Fruit fly (Drosophila melanogaster) whole organism, embryonic: Measurements from ENCODE around the gene cher.

Experiments
- CG10209 ChIP-seq: fragments of 200-800 bp; sonication (Bioruptor generic); optimal IDR thresholded peaks from 3 replicates; lab custom pipeline; 2017; ENCODE audit warnings: missing biosample characterization, mild to moderate bottlenecking, missing genetic modification characterization, missing genetic modification reagents
- CG11456 ChIP-seq: fragments of 200-800 bp; sonication (Bioruptor generic); IDR thresholded peaks from 3 replicates; pipeline ENCODE4 v1.3.6; 2022; ENCODE audit warnings: missing biosample characterization, missing genetic modification characterization
- CG11723 ChIP-seq: fragments of 200-800 bp; sonication (Bioruptor generic); optimal IDR thresholded peaks from 2 replicates; lab custom pipeline; 2017; ENCODE audit warnings: missing biosample characterization, mild to moderate bottlenecking, missing genetic modification characterization
- CG13424 ChIP-seq: fragments of 200-800 bp; sonication (Bioruptor generic); optimal IDR thresholded peaks from 2 replicates; lab custom pipeline; 2019; ENCODE audit warnings: missing biosample characterization, mild to moderate bottlenecking, missing genetic modification characterization, moderate library complexity
- CG14860 ChIP-seq: fragments of 200-800 bp; sonication (Bioruptor generic); IDR thresholded peaks from 3 replicates; pipeline ENCODE4 v1.3.6; 2022; ENCODE audit warnings: missing biosample characterization, missing genetic modification characterization; ENCODE audit not compliant: partially characterized antibody
- CG1603 ChIP-seq: fragments of 200-800 bp; sonication (Bioruptor generic); optimal IDR thresholded peaks from 2 replicates; lab custom pipeline; 2019; ENCODE audit warnings: missing biosample characterization, mild to moderate bottlenecking, missing genetic modification characterization, moderate library complexity
- CG1792 ChIP-seq: fragments of 200-800 bp; sonication (Bioruptor generic); optimal IDR thresholded peaks from 2 replicates; lab custom pipeline; 2016; ENCODE audit warnings: missing biosample characterization, missing genetic modification characterization
- CG18011 ChIP-seq: fragments of 200-800 bp; sonication (Bioruptor generic); optimal IDR thresholded peaks from 2 replicates; lab custom pipeline; 2017; ENCODE audit warnings: missing biosample characterization, missing genetic modification characterization, mild to moderate bottlenecking, moderate library complexity, missing genotype
- CG18599 ChIP-seq: fragments of 200-800 bp; sonication (Bioruptor generic); optimal IDR thresholded peaks from 3 replicates; lab custom pipeline; 2017; ENCODE audit warnings: missing biosample characterization, missing genetic modification characterization, mild to moderate bottlenecking, moderate library complexity, missing genetic modification reagents
- CG2129 ChIP-seq: fragments of 200-800 bp; sonication (Bioruptor generic); IDR thresholded peaks from 2 replicates; pipeline ENCODE4 v1.3.6; 2022; ENCODE audit warnings: missing biosample characterization, missing genetic modification characterization; ENCODE audit not compliant: partially characterized antibody
- CG32772 ChIP-seq: fragments of 200-800 bp; sonication (Bioruptor generic); IDR thresholded peaks from 2 replicates; pipeline ENCODE4 v1.3.6; 2022; ENCODE audit warnings: missing biosample characterization, missing genetic modification characterization
- CG34376 ChIP-seq: fragments of 200-800 bp; sonication (Bioruptor generic); optimal IDR thresholded peaks from 2 replicates; lab custom pipeline; 2018; ENCODE audit warnings: missing biosample characterization, mild to moderate bottlenecking, missing genetic modification characterization
- CG4707 ChIP-seq: fragments of 200-800 bp; sonication (Bioruptor generic); optimal IDR thresholded peaks from 2 replicates; lab custom pipeline; 2018; ENCODE audit warnings: missing biosample characterization, mild to moderate bottlenecking, missing genetic modification characterization, moderate library complexity
- CG4730 ChIP-seq: fragments of 200-800 bp; sonication (Bioruptor generic); IDR thresholded peaks from 2 replicates; pipeline ENCODE4 v1.3.6; 2022; ENCODE audit warnings: missing biosample characterization, missing genetic modification characterization
- CG4820 ChIP-seq: fragments of 200-800 bp; sonication (Bioruptor generic); optimal IDR thresholded peaks from 3 replicates; lab custom pipeline; 2016; ENCODE audit warnings: missing biosample characterization, missing genetic modification characterization
- CG5180 ChIP-seq: fragments of 200-800 bp; sonication (Bioruptor generic); optimal IDR thresholded peaks from 3 replicates; lab custom pipeline; 2017; ENCODE audit warnings: missing biosample characterization, missing genetic modification characterization, mild to moderate bottlenecking, moderate library complexity, missing genetic modification reagents
- CG6272 ChIP-seq: fragments of 200-800 bp; sonication (Bioruptor generic); IDR thresholded peaks from 2 replicates; pipeline ENCODE4 v1.3.6; 2022; ENCODE audit warnings: missing biosample characterization, missing genetic modification characterization
- CG9437 ChIP-seq: fragments of 200-800 bp; sonication (Bioruptor generic); optimal IDR thresholded peaks from 2 replicates; lab custom pipeline; 2018; ENCODE audit warnings: missing biosample characterization, mild to moderate bottlenecking, missing genetic modification characterization
- Doc2 ChIP-seq: fragments of 200-800 bp; sonication (Bioruptor generic); IDR thresholded peaks from 2 replicates; pipeline ENCODE4 v1.3.6; 2022; ENCODE audit warnings: missing biosample characterization, missing genetic modification characterization
- Elba2 ChIP-seq: fragments of 200-800 bp; sonication (Bioruptor generic); optimal IDR thresholded peaks from 3 replicates; lab custom pipeline; 2016; ENCODE audit warnings: missing biosample characterization, missing genetic modification characterization
- Gsc ChIP-seq: fragments of 200-800 bp; sonication (Bioruptor generic); IDR thresholded peaks from 2 replicates; pipeline ENCODE4 v1.3.6; 2022; ENCODE audit warnings: missing biosample characterization, missing genetic modification characterization
- Hr51 ChIP-seq, 2 experiments: fragments of 200-800 bp; sonication (Bioruptor generic); optimal IDR thresholded peaks; 2 replicates in 1 of 2; 3 replicates in 1 of 2; lab custom pipeline; 2016 to 2018; ENCODE audit warnings: missing biosample characterization in 2 of 2, missing genetic modification characterization in 2 of 2, mild to moderate bottlenecking in 1 of 2, moderate library complexity in 1 of 2
- Med ChIP-seq: fragments of 200-800 bp; sonication (Bioruptor generic); peaks from one replicate; lab custom pipeline; 2016; ENCODE audit warnings: missing biosample characterization, missing genetic modification characterization, mild to moderate bottlenecking, inconsistent platforms, moderate library complexity
- Neu2 ChIP-seq: fragments of 200-800 bp; sonication (Bioruptor generic); optimal IDR thresholded peaks from 3 replicates; lab custom pipeline; 2016; ENCODE audit warnings: missing biosample characterization, missing genetic modification characterization, borderline replicate concordance
- Ssrp ChIP-seq: fragments of 200-800 bp; sonication (Bioruptor generic); optimal IDR thresholded peaks from 2 replicates; lab custom pipeline; 2018; ENCODE audit warnings: missing biosample characterization, mild to moderate bottlenecking, missing genetic modification characterization, moderate library complexity
- Tbp ChIP-seq: fragments of >200 bp; optimal IDR thresholded peaks from 2 replicates; lab custom pipeline; 2018; ENCODE audit warnings: missing biosample characterization, missing genetic modification characterization
- Usf ChIP-seq: fragments of 200-800 bp; sonication (Bioruptor generic); optimal IDR thresholded peaks from 2 replicates; lab custom pipeline; 2017; ENCODE audit warnings: missing genotype, missing biosample characterization, missing genetic modification characterization
- cato ChIP-seq: fragments of 200-800 bp; sonication (Bioruptor generic); optimal IDR thresholded peaks from 2 replicates; lab custom pipeline; 2016; ENCODE audit warnings: missing biosample characterization, missing genetic modification characterization, borderline replicate concordance
- chif ChIP-seq, 2 experiments: fragments of 200-800 bp; sonication (Bioruptor generic); optimal IDR thresholded peaks; 3 replicates each; lab custom pipeline; 2016; ENCODE audit warnings: missing biosample characterization in 2 of 2, missing genetic modification characterization in 2 of 2
- chinmo ChIP-seq: fragments of 200-800 bp; sonication (Bioruptor generic); IDR thresholded peaks from 4 replicates; pipeline ENCODE4 v1.3.6; 2022; ENCODE audit warnings: missing biosample characterization, missing genetic modification characterization; ENCODE audit not compliant: partially characterized antibody
- chm ChIP-seq: fragments of 200-800 bp; sonication (Bioruptor generic); IDR thresholded peaks from 2 replicates; pipeline ENCODE4 v1.3.6; 2022; ENCODE audit warnings: missing biosample characterization, missing genetic modification characterization
- ci ChIP-seq: fragments of 200-800 bp; sonication (Bioruptor generic); IDR thresholded peaks from 3 replicates; pipeline ENCODE4 v1.3.6; 2022; ENCODE audit warnings: missing biosample characterization, missing genetic modification characterization
- crp ChIP-seq, 2 experiments: fragments of 200-800 bp; sonication (Bioruptor generic); optimal IDR thresholded peaks; 2 replicates in 1 of 2; 3 replicates in 1 of 2; lab custom pipeline; 2017; ENCODE audit warnings: missing biosample characterization in 2 of 2, missing genetic modification characterization in 2 of 2, mild to moderate bottlenecking in 1 of 2, moderate library complexity in 1 of 2
- dmrt99B ChIP-seq: fragments of 200-800 bp; sonication (Bioruptor generic); optimal IDR thresholded peaks from 2 replicates; lab custom pipeline; 2018; ENCODE audit warnings: missing biosample characterization, mild to moderate bottlenecking, missing genetic modification characterization, moderate library complexity
- exex ChIP-seq: fragments of 200-800 bp; sonication (Bioruptor generic); optimal IDR thresholded peaks from 4 replicates; lab custom pipeline; 2018; ENCODE audit warnings: missing biosample characterization, mild to moderate bottlenecking, missing genetic modification characterization, moderate library complexity
- ftz-f1 ChIP-seq: fragments of 200-800 bp; sonication (Bioruptor generic); optimal IDR thresholded peaks from 2 replicates; lab custom pipeline; 2016; ENCODE audit warnings: missing biosample characterization, missing genetic modification characterization
- her ChIP-seq: fragments of 200-800 bp; sonication (Bioruptor generic); optimal IDR thresholded peaks from 2 replicates; lab custom pipeline; 2016; ENCODE audit warnings: missing biosample characterization, missing genetic modification characterization
- jing ChIP-seq: fragments of 200-800 bp; sonication (Bioruptor generic); optimal IDR thresholded peaks from 2 replicates; lab custom pipeline; 2018; ENCODE audit warnings: missing biosample characterization, mild to moderate bottlenecking, missing genetic modification characterization
- kah ChIP-seq: fragments of 200-800 bp; sonication (Bioruptor generic); optimal IDR thresholded peaks from 2 replicates; lab custom pipeline; 2018; ENCODE audit warnings: missing biosample characterization, mild to moderate bottlenecking, missing genetic modification characterization
- mirr ChIP-seq: fragments of 200-800 bp; sonication (Bioruptor generic); optimal IDR thresholded peaks from 3 replicates; lab custom pipeline; 2018; ENCODE audit warnings: missing biosample characterization, mild to moderate bottlenecking, missing genetic modification characterization
- nerfin-2 ChIP-seq: fragments of 200-800 bp; sonication (Bioruptor generic); IDR thresholded peaks from 2 replicates; pipeline ENCODE4 v1.3.6; 2022; ENCODE audit warnings: missing biosample characterization, missing genetic modification characterization; ENCODE audit not compliant: partially characterized antibody
- slou ChIP-seq: fragments of 200-800 bp; sonication (Bioruptor generic); optimal IDR thresholded peaks from 3 replicates; lab custom pipeline; 2016; ENCODE audit warnings: missing biosample characterization, missing genetic modification characterization
- stc ChIP-seq: fragments of 200-800 bp; sonication (Bioruptor generic); IDR thresholded peaks from 2 replicates; pipeline ENCODE4 v1.3.6; 2022; ENCODE audit warnings: missing biosample characterization, missing genetic modification characterization
- stwl ChIP-seq: fragments of 200-800 bp; sonication (Bioruptor generic); optimal IDR thresholded peaks from 3 replicates; lab custom pipeline; 2018; ENCODE audit warnings: missing biosample characterization, mild to moderate bottlenecking, missing genetic modification characterization, moderate library complexity
- sug ChIP-seq: fragments of 200-800 bp; optimal IDR thresholded peaks from 2 replicates; lab custom pipeline; 2019; ENCODE audit warnings: missing biosample characterization, mild to moderate bottlenecking, missing genetic modification characterization, moderate library complexity
- tup ChIP-seq: fragments of 200-800 bp; sonication (Bioruptor generic); optimal IDR thresholded peaks from 2 replicates; lab custom pipeline; 2016; ENCODE audit warnings: missing biosample characterization, mild to moderate bottlenecking, missing genetic modification characterization, moderate library complexity
- unpg ChIP-seq: fragments of 200-800 bp; sonication (Bioruptor generic); optimal IDR thresholded peaks from 3 replicates; lab custom pipeline; 2018; ENCODE audit warnings: missing biosample characterization, mild to moderate bottlenecking, missing genetic modification characterization, moderate library complexity

Gene cher

DNA sequence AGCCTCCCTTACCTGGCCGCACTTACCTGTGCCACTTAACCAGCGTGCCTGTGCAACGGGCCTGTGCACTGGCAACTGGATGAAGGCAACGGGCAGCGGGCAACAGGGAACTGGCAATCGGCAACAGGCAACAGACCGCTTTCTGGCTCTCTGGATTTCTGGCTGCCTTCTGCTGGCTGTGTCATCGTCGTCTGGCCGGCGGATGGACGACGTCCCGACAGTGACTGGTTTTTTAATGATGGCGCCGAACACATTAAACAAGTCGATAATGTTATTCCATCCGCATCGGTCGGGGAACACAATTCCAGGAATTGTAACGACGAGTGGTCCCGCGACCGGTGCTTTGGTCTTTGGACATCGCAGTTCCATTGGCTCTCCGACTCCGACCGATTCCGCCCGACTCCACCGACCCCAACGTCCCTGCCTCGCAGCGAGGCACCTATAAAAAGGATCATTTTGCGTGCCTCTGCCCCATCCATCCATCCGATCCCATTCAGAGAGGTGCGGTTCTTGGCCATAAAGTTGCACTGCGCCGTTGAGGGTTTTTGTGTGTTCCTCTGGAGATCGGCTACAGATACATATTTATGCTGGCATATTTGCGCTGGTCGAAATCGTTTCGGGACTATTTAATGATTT, 63.3 kb downstream of the cher start (continued):
- TF ChIP-seq dmrt99B (tag; lab: Kevin White, UChicago), result no peak
- TF ChIP-seq CG4730 (GFP tag; lab: Robert Waterston, UW), result no peak
- no peak for TF ChIP-seq CG34376 (GFP tag; lab: Kevin White, UChicago)
- TF ChIP-seq CG9437 (GFP tag; lab: Kevin White, UChicago), result no peak
- TF ChIP-seq CG11723 (GFP tag; lab: Kevin White, UChicago), result no peak
- TF ChIP-seq CG4820, result no peak
- no peak for TF ChIP-seq CG14860 (GFP tag; lab: Robert Waterston, UW)
- TF ChIP-seq CG18011 (GFP tag; lab: Kevin White, UChicago), result no peak
- no peak for TF ChIP-seq Gsc
- TF ChIP-seq crp (GFP tag; optimal IDR thresholded peaks at IDR 0.05; lab: Kevin White, UChicago), result no peak
- no peak for TF ChIP-seq jing (GFP tag; lab: Kevin White, UChicago)

DNA sequence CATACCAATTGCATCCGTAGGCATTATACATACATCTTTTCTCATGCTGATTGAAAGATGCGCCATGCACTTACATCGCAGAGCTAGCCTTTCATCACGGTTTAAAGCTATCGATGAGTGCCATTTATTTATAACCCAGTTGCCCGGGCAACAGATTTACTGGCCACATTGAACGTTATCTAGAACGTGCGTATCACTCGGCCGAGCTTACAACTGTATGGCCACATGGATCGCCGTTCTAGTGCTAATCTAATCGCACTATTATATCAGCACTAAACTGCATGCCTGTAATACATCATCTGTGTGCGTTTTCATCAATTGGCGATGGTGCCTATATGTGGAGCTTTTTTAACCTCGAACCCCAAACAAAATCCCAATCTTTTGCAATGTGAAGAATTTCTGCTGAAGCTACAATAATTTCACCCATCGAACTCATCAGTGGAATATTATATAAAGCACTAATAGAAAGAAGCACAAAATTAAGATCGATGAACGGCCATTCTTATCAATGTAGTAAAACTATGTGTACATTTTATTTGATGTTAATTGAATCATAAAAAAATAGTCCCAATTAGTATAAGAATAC, 64.3 kb downstream of the cher start:
- TF ChIP-seq CG13424 (tag; lab: Kevin White, UChicago), result no peak
- TF ChIP-seq CG1792 (GFP tag; lab: Kevin White, UChicago), result no peak
- TF ChIP-seq CG2129 (GFP tag; lab: Robert Waterston, UW), result no peak
- TF ChIP-seq Tbp (GFP tag; lab: Kevin White, UChicago), result no peak
- TF ChIP-seq Hr51 (GFP tag; optimal IDR thresholded peaks at IDR 0.05; lab: Kevin White, UChicago), result no peak
- TF ChIP-seq chif (GFP tag; optimal IDR thresholded peaks at IDR 0.05; lab: Kevin White, UChicago), result no peak
- no peak for TF ChIP-seq CG6272
- peak; percentile 65 for TF ChIP-seq sug (tag; lab: Kevin White, UChicago)
- TF ChIP-seq CG11456 (GFP tag; lab: Robert Waterston, UW), result no peak
- TF ChIP-seq her (GFP tag; lab: Kevin White, UChicago), result no peak
- TF ChIP-seq mirr (GFP tag; lab: Kevin White, UChicago), result peak; percentile 31
- TF ChIP-seq Neu2, result no peak
- TF ChIP-seq Usf (GFP tag; lab: Kevin White, UChicago), result no peak
- no peak for TF ChIP-seq Elba2 (GFP tag; lab: Kevin White, UChicago)
- TF ChIP-seq chinmo, result 0 out of 4 replicates have a peak, but pooled peaks have one; percentile 13
- TF ChIP-seq stc (GFP tag; lab: Robert Waterston, UW), result no peak
- no peak for TF ChIP-seq kah (GFP tag; lab: Kevin White, UChicago)
- TF ChIP-seq CG1603 (tag; lab: Kevin White, UChicago), result no peak
- peak; percentile 36 for TF ChIP-seq Med (GFP tag; lab: Kevin White, UChicago)
- no peak for TF ChIP-seq ci (GFP tag; lab: Robert Waterston, UW)
- TF ChIP-seq exex (tag; lab: Kevin White, UChicago), result peak; percentile 49
- no peak for TF ChIP-seq tup
- TF ChIP-seq ftz-f1 (GFP tag; lab: Kevin White, UChicago), result no peak
- TF ChIP-seq CG4707 (GFP tag; lab: Kevin White, UChicago), result no peak
- no peak for TF ChIP-seq Doc2 (GFP tag; lab: Robert Waterston, UW)
- TF ChIP-seq stwl (tag; lab: Kevin White, UChicago), result no peak
- TF ChIP-seq CG10209 (GFP tag; lab: Kevin White, UChicago), result no peak
- TF ChIP-seq chm (GFP tag; lab: Robert Waterston, UW), result no peak
- TF ChIP-seq nerfin-2 (GFP tag; lab: Robert Waterston, UW), result no peak
- TF ChIP-seq unpg, result no peak
- no peak for TF ChIP-seq CG5180
- TF ChIP-seq CG32772 (GFP tag; lab: Robert Waterston, UW), result no peak
- no peak for TF ChIP-seq cato (GFP tag; lab: Kevin White, UChicago)
- no peak for TF ChIP-seq Ssrp
- no peak for TF ChIP-seq CG18599
- no peak for TF ChIP-seq slou (GFP tag; lab: Kevin White, UChicago)
